Worm (Caenorhabditis elegans) whole organism, late embryonic: Measurements from ENCODE around the gene clec-257.

Experiments used
- ahr-1 ChIP-seq: sonication (generic microtip); optimal IDR thresholded peaks from 2 replicates; lab custom pipeline; 2016; ENCODE audit warnings: missing genetic modification characterization, missing compliant biosample characterization
- ama-1 ChIP-seq: fragments of 150-350 bp; optimal IDR thresholded peaks from 2 replicates; lab custom pipeline; 2014
- ceh-24 ChIP-seq: sonication (generic microtip); optimal IDR thresholded peaks from 2 replicates; lab custom pipeline; 2016; ENCODE audit warnings: mild to moderate bottlenecking, missing genetic modification characterization, missing compliant biosample characterization
- eyg-1 ChIP-seq: sonication (generic microtip); optimal IDR thresholded peaks from 2 replicates; lab custom pipeline; 2016; ENCODE audit warnings: missing genotype, missing genetic modification characterization, missing compliant biosample characterization
- lin-11 ChIP-seq: fragments of 200-800 bp; sonication (Bioruptor generic); optimal IDR thresholded peaks from 2 replicates; lab custom pipeline; 2018; ENCODE audit warnings: mild to moderate bottlenecking, missing genetic modification characterization, missing compliant biosample characterization
- nfya-1 ChIP-seq: sonication (generic microtip); optimal IDR thresholded peaks from 2 replicates; lab custom pipeline; 2017; ENCODE audit warnings: missing genetic modification characterization, mild to moderate bottlenecking, missing compliant biosample characterization, antibody characterized with exemption, moderate library complexity
- pha-4 ChIP-seq: fragments of 150-350 bp; optimal IDR thresholded peaks from 2 replicates; lab custom pipeline; 2018; ENCODE audit warnings: missing biosample characterization, missing genetic modification reagents, missing genetic modification characterization
- pqm-1 ChIP-seq: sonication (generic microtip); optimal IDR thresholded peaks from 2 replicates; lab custom pipeline; 2016; ENCODE audit warnings: missing genetic modification characterization, missing compliant biosample characterization
- pros-1 ChIP-seq: fragments of 150-350 bp; optimal IDR thresholded peaks from 2 replicates; lab custom pipeline; 2014; ENCODE audit warnings: missing biosample characterization, missing genetic modification reagents, missing genetic modification characterization
- rnt-1 ChIP-seq: sonication (generic microtip); optimal IDR thresholded peaks from 2 replicates; lab custom pipeline; 2016; ENCODE audit warnings: missing genetic modification characterization, missing compliant biosample characterization
- sox-2 ChIP-seq: fragments of 200-800 bp; sonication (Bioruptor generic); IDR thresholded peaks from 2 replicates; pipeline ENCODE4 v1.3.6; 2022; ENCODE audit warnings: missing genetic modification reagents, missing genetic modification characterization, missing compliant biosample characterization

DNA sequence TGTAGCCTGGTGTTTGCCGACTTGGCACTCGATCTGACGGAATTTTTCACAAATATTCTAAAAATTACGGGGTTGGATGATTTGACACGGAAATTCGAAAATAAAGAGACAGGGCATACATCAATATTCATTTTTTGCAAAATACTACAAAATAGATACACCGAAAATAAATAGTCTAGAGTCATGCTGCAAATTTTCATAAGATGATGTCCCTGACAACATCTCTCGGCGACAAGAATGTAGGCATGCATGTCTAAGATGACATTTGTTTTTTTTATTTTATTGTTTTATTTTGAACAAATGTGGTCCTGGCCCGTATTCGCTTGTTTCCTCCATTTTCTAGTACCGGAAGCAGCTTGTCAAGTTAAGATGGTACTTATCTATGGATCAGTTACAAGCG, 1.5 kb upstream of the clec-257 start, which contains the start of gene clec-256:
- TF ChIP-seq ceh-24 (no peak), sox-2 (GFP tag; lab: Robert Waterston, UW) (no peak), rnt-1 (tag; lab: Kevin White, UChicago) (no peak), ahr-1 (tag; lab: Kevin White, UChicago) (no peak), lin-11 (tag; lab: Kevin White, UChicago) (no peak), pros-1 (tag; lab: Kevin White, UChicago) (no peak), pqm-1 (no peak), pha-4 (tag; lab: Kevin White, UChicago) (no peak), ama-1 (lab: Kevin White, UChicago) (no peak), eyg-1 (tag; lab: Kevin White, UChicago) (no peak), nfya-1 (no peak)
